Worm (Caenorhabditis elegans): ENCODE results near the gene klo-1.

The klo-1 gene

ce11 chrIV:7785506-7786065 lies 37.6 kb upstream of the klo-1 start, which contains the start of gene tag-322 (continued):
- TF ChIP-seq nhr-28 (tag; optimal IDR thresholded peaks at IDR 0.05) (no peak), sea-2 (GFP tag; optimal IDR thresholded peaks at IDR 0.05) (no peak), daf-12 (tag; optimal IDR thresholded peaks at IDR 0.05) (no peak), ceh-82 (tag; optimal IDR thresholded peaks at IDR 0.05) (no peak), lin-39 (tag; optimal IDR thresholded peaks at IDR 0.05) (no peak), egl-27 (tag; optimal IDR thresholded peaks at IDR 0.05) (no peak)

DNA sequence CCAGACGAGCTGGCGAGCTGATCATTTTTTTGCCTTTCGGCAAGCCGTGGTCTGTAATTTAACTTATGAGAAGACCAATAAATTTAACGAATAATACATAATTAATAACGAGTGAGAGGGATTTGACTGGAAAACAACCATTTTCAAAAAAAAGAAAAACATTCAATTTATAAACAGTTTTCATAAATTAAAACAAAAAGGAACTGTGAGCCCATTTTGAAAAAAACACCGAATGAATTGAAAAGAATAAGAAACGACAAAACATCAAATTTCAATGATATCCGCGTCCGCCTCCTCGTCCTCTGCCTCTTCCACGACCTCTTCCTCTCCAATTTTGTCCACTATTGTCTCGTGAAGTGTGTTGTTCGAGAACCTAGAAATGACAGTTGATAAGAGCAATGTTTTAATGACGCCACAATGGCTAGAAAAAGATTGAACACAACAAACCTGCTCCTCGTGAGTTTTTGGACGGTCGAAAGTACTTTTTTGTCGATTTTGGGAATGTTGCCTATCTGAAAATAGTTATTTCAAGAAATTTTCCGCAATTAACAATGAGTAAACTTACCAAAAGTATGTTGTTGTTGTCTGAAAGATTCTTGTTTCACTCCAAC lies 35.9 kb upstream of the klo-1 start, which contains the start of gene tag-321:
Gene tag-321, minus strand, starts transcription at position 51 of the 611 bp plus-strand sequence.
- TF ChIP-seq nhr-67 (tag; optimal IDR thresholded peaks at IDR 0.05), result no peak
- TF ChIP-seq nhr-23 (tag; optimal IDR thresholded peaks at IDR 0.05), result no peak
- no peak for TF ChIP-seq snpc-4 (tag; optimal IDR thresholded peaks at IDR 0.05)
- peak; percentile 6 for TF ChIP-seq jun-1 (tag; optimal IDR thresholded peaks at IDR 0.05)
- peak; percentile 68 for TF ChIP-seq elt-2 (tag; optimal IDR thresholded peaks at IDR 0.05)

- peak; percentile 40 for TF ChIP-seq elt-2 (tag; optimal IDR thresholded peaks at IDR 0.05)
- peak; percentile 18 for TF ChIP-seq pha-4 (tag; optimal IDR thresholded peaks at IDR 0.05)
- TF ChIP-seq ZK546.5 (tag; optimal IDR thresholded peaks at IDR 0.05), result no peak
Measured at ce11 chrIV:7782292-7782691, 34.3 kb upstream of the klo-1 start, which contains the start of gene sec-10. Gene sec-10, minus strand, starts transcription at chrIV:7782499.

- no peak for TF ChIP-seq fkh-10 (GFP tag; optimal IDR thresholded peaks at IDR 0.05)
- TF ChIP-seq nfya-1 (tag; optimal IDR thresholded peaks at IDR 0.05; ENCODE audit: insufficient read depth), result no peak
- TF ChIP-seq ceh-16 (tag; optimal IDR thresholded peaks at IDR 0.05), result no peak
- no peak for TF ChIP-seq nhr-28 (tag; optimal IDR thresholded peaks at IDR 0.05)
- TF ChIP-seq R02D3.7 (tag; optimal IDR thresholded peaks at IDR 0.05), result no peak
- no peak for TF ChIP-seq ztf-4 (tag; optimal IDR thresholded peaks at IDR 0.05)
- TF ChIP-seq nhr-77 (tag; optimal IDR thresholded peaks at IDR 0.05), result no peak
- no peak for TF ChIP-seq unc-39 (tag; optimal IDR thresholded peaks at IDR 0.05)
- TF ChIP-seq nhr-43 (tag; optimal IDR thresholded peaks at IDR 0.05; ENCODE audit: poor library complexity, severe bottlenecking), result no peak
- no peak for TF ChIP-seq ama-1 (optimal IDR thresholded peaks at IDR 0.05)
Measured at ce11 chrIV:7778865-7779264, 30.8 kb upstream of the klo-1 start, which contains the start of gene rpap-3. Gene rpap-3, minus strand, starts transcription at chrIV:7778965.

DNA sequence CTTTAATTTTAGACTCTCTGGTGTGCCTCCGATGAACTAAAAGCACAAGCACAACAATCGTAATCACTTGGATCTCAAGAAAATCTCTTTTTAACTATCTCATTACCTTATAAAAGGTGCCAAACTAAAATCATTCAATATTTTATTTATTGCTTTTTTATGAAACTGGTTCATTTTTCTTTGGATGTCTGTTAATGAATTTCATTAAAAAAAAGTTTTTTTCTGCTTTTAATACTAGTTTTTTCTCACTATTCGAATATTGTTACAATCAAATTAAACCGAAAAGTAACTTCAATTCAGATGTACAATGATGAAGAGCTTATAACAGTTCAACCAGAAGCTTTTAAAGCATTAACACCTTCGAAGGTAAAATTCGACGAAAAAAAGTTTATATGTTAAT lies 27.7 kb upstream of the klo-1 start, which contains the start of gene swd-2.1:
Gene swd-2.1, plus strand, starts transcription at position 301 of the 400 bp plus-strand sequence.
- TF ChIP-seq egl-27 (tag; optimal IDR thresholded peaks at IDR 0.05) (no peak), ztf-11 (tag; optimal IDR thresholded peaks at IDR 0.05) (no peak), snpc-4 (tag; optimal IDR thresholded peaks at IDR 0.05) (no peak), ZK546.5 (tag; optimal IDR thresholded peaks at IDR 0.05) (no peak), pqm-1 (tag; optimal IDR thresholded peaks at IDR 0.05) (no peak), nhr-28 (tag; optimal IDR thresholded peaks at IDR 0.05) (no peak), R02D3.7 (tag; optimal IDR thresholded peaks at IDR 0.05) (no peak)

DNA sequence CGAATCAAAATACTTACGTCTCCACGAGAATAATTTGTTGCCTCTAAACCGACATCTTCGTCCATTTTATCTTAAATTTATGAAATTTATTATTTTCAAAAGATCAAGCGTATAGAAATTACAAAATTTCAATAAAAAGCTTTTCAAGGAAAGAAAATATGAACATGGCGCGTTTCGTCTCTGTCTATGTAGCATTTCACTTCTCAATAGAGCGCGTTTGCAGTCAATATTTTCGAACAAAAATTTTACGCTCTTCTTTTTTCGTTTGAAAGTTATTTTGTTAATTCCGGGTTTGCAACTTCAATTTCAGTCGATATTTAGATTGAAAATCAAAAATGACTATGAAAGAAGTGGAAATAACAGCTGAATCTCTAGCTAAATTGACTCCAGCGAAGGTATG lies 26.2 kb upstream of the klo-1 start, which contains the start of the genes hcf-1 and swd-2.2:
Gene hcf-1, minus strand, starts transcription at position 70 of the 400 bp plus-strand sequence.
Gene swd-2.2, plus strand, starts transcription at position 206 of the 400 bp plus-strand sequence.
- TF ChIP-seq nhr-76 (tag; optimal IDR thresholded peaks at IDR 0.05), result no peak
- TF ChIP-seq nhr-43 (tag; optimal IDR thresholded peaks at IDR 0.05; ENCODE audit: poor library complexity, severe bottlenecking), result no peak
- TF ChIP-seq lin-15B (tag; optimal IDR thresholded peaks at IDR 0.05), result peak; percentile 75
- no peak for TF ChIP-seq elt-3 (tag; optimal IDR thresholded peaks at IDR 0.05)
- TF ChIP-seq unc-39 (tag; optimal IDR thresholded peaks at IDR 0.05), result no peak
- no peak for TF ChIP-seq ZK546.5 (tag; optimal IDR thresholded peaks at IDR 0.05)
- TF ChIP-seq nhr-67 (tag; optimal IDR thresholded peaks at IDR 0.05), result no peak
- no peak for TF ChIP-seq ceh-82 (tag; optimal IDR thresholded peaks at IDR 0.05)
- TF ChIP-seq pqm-1 (tag; optimal IDR thresholded peaks at IDR 0.05), result no peak
- TF ChIP-seq lin-39 (tag; optimal IDR thresholded peaks at IDR 0.05), result no peak
- TF ChIP-seq nhr-77 (tag; optimal IDR thresholded peaks at IDR 0.05), result no peak
- no peak for TF ChIP-seq ztf-11 (tag; optimal IDR thresholded peaks at IDR 0.05)
- TF ChIP-seq fkh-2 (tag; optimal IDR thresholded peaks at IDR 0.05), result no peak
- TF ChIP-seq mml-1 (tag; optimal IDR thresholded peaks at IDR 0.05), result no peak
- TF ChIP-seq ztf-4 (tag; optimal IDR thresholded peaks at IDR 0.05), result no peak
- TF ChIP-seq zag-1 (tag; optimal IDR thresholded peaks at IDR 0.05), result no peak
- TF ChIP-seq nhr-11 (tag; optimal IDR thresholded peaks at IDR 0.05), result no peak
- no peak for TF ChIP-seq daf-12 (tag; optimal IDR thresholded peaks at IDR 0.05)
- no peak for TF ChIP-seq nhr-28 (tag; optimal IDR thresholded peaks at IDR 0.05)
- TF ChIP-seq nhr-237 (tag; optimal IDR thresholded peaks at IDR 0.05), result no peak
- no peak for TF ChIP-seq hmg-11 (tag; optimal IDR thresholded peaks at IDR 0.05)
- TF ChIP-seq nfya-1 (tag; optimal IDR thresholded peaks at IDR 0.05; ENCODE audit: insufficient read depth), result no peak
- no peak for TF ChIP-seq ceh-28 (tag; optimal IDR thresholded peaks at IDR 0.05)
- TF ChIP-seq tbx-2 (tag; optimal IDR thresholded peaks at IDR 0.05), result no peak
- no peak for TF ChIP-seq nhr-12 (tag; optimal IDR thresholded peaks at IDR 0.05)
- no peak for TF ChIP-seq aly-2 (tag; optimal IDR thresholded peaks at IDR 0.05)
- TF ChIP-seq jun-1 (tag; optimal IDR thresholded peaks at IDR 0.05), result no peak
- no peak for TF ChIP-seq sea-2 (GFP tag; optimal IDR thresholded peaks at IDR 0.05)
- peak; percentile 72 for TF ChIP-seq pha-4 (tag; optimal IDR thresholded peaks at IDR 0.05)
- TF ChIP-seq egl-27 (tag; optimal IDR thresholded peaks at IDR 0.05), result no peak
- peak; percentile 3 for TF ChIP-seq elt-2 (tag; optimal IDR thresholded peaks at IDR 0.05)
- no peak for TF ChIP-seq eor-1 (tag; optimal IDR thresholded peaks at IDR 0.05)
